Worm (Caenorhabditis elegans) whole organism, L4/young adult: ENCODE measurements around the gene alh-10.

Experiments
- W03F9.2 ChIP-seq: fragments of 150-350 bp; optimal IDR thresholded peaks from 2 replicates; lab custom pipeline; 2014; ENCODE audit warnings: missing biosample characterization, missing genetic modification characterization
- dao-5 ChIP-seq: sonication (generic microtip); optimal IDR thresholded peaks from 2 replicates; lab custom pipeline; 2016; ENCODE audit warnings: missing genotype, missing genetic modification characterization, moderate library complexity, missing compliant biosample characterization
- him-1 ChIP-seq: sonication (generic microtip); optimal IDR thresholded peaks from 2 replicates; lab custom pipeline; 2016; ENCODE audit warnings: missing genotype, missing genetic modification reagents, missing genetic modification characterization, missing compliant biosample characterization

DNA sequence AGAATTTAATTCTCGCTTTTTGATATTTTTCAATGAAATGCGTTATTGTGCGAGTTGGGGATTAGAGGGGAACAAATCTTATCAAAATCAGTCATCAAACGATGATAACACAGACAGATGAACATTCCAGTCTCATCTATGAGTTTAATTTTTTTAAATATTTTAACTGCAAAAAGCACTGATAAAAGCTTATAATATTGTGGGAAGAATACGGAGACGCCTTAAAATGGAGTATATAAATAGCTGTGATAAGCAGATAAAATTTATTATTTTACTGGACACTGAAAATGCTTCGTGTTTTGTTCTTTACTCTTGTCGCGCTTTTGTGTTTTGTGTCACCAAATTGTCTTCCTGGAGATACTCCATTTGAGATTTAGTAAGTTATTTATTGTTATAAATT is 3.8 kb downstream of the alh-10 start, which contains the start of gene clec-86:
- TF ChIP-seq dao-5 (no peak), him-1 (tag; lab: Kevin White, UChicago) (no peak), W03F9.2 (tag; lab: Kevin White, UChicago) (no peak)
